Fruit fly (Drosophila melanogaster) whole organism: ENCODE data around the gene Fign.

ENCODE experiments used
- CG8478 ChIP-seq: fragments of >200 bp; optimal IDR thresholded peaks from 2 replicates; lab custom pipeline; 2018; ENCODE audit warnings: inconsistent platforms
- Dll ChIP-seq: fragments of >200 bp; optimal IDR thresholded peaks from 2 replicates; lab custom pipeline; 2017
- EcR ChIP-seq, 2 experiments: fragments of >200 bp; optimal IDR thresholded peaks; 2 replicates each; lab custom pipeline; 2017; ENCODE audit warnings: missing biosample characterization in 2 of 2, missing genetic modification characterization in 2 of 2, missing genetic modification reagents in 2 of 2
- pan ChIP-seq: fragments of >200 bp; optimal IDR thresholded peaks from 2 replicates; lab custom pipeline; 2017
- psq ChIP-seq: fragments of >200 bp; optimal IDR thresholded peaks from 2 replicates; lab custom pipeline; 2017

dm6 chr2L:3348146-3348747, 28.6 kb upstream of the Fign start:
- TF ChIP-seq Dll (lab: Kevin White, UChicago) (no peak), pan (no peak), psq (no peak), CG8478 (lab: Kevin White, UChicago) (no peak), EcR (GFP tag; optimal IDR thresholded peaks at IDR 0.05; lab: Kevin White, UChicago) (no peak)
